Worm (Caenorhabditis elegans) whole organism, midembryonic: Measurements from ENCODE around the gene ant-1.1.

ENCODE experiments used
- T22C8.4 ChIP-seq: fragments of 200-800 bp; sonication (Bioruptor generic); IDR thresholded peaks from 2 replicates; pipeline ENCODE4 v1.3.6; 2022; ENCODE audit warnings: missing genetic modification characterization, missing compliant biosample characterization
- flt-1 ChIP-seq: fragments of 200-800 bp; sonication (Bioruptor generic); IDR thresholded peaks from 2 replicates; pipeline ENCODE4 v1.3.6; 2022; ENCODE audit warnings: missing genetic modification characterization, missing compliant biosample characterization
- klf-2 ChIP-seq: fragments of 200-800 bp; sonication (Bioruptor generic); conservative IDR thresholded peaks from 2 replicates; pipeline ENCODE4 v1.3.6; 2022; ENCODE audit warnings: missing genetic modification reagents, missing genetic modification characterization, missing compliant biosample characterization
- med-1 ChIP-seq: sonication (generic microtip); optimal IDR thresholded peaks from 2 replicates; lab custom pipeline; 2017; ENCODE audit warnings: missing genetic modification characterization, mild to moderate bottlenecking, missing compliant biosample characterization, antibody characterized with exemption, missing genetic modification reagents; ENCODE audit not compliant: insufficient read depth
- ref-1 ChIP-seq: fragments of 200-800 bp; sonication (Bioruptor generic); conservative IDR thresholded peaks from 2 replicates; pipeline ENCODE4 v1.3.6; 2022; ENCODE audit warnings: missing genetic modification reagents, missing genetic modification characterization, missing compliant biosample characterization
- tab-1 ChIP-seq: fragments of 200-800 bp; sonication (Bioruptor generic); IDR thresholded peaks from 2 replicates; pipeline ENCODE4 v1.3.6; 2022; ENCODE audit warnings: missing genetic modification characterization, missing compliant biosample characterization

DNA sequence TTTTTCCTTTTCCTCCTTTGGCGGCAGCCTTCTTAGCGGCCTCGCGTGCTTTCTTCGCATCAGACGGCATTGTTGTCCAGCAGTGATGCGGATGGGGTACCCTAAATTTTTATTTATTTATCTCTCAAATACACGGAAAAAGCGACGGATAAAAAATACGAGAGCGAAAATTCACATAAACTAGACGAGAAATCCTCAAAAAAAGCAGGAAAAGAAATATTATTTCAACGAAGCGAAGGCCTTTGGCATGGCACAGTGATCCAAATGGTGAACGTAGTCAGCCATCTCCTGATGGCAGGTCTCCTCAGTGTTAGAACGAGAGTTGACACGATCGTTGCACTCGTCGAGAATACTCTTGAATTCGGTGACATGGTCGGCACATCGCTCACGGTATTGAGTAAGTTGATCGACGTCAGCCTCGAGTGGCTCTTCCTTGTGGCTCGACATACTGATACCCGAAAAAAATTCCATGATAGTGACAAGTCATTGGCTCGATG lies 777 bp upstream of the ant-1.1 start, which contains the start of the genes abcf-2 and T27E9.2:
- TF ChIP-seq flt-1 (GFP tag; lab: Robert Waterston, UW) (no peak), ref-1 (no peak), klf-2 (no peak), med-1 (GFP tag; lab: Kevin White, UChicago) (no peak), tab-1 (GFP tag; lab: Robert Waterston, UW) (no peak), T22C8.4 (GFP tag; lab: Robert Waterston, UW) (no peak)
